Fruit fly (Drosophila melanogaster): ENCODE data around the gene ppk18.

ppk18 gene

dm6 chr2L:9763212-9763869, 7.5 kb downstream of the ppk18 start, which contains the start of the genes Taf11 and und (continued):
- TF ChIP-seq CG18011 (GFP tag; optimal IDR thresholded peaks at IDR 0.05) (no peak), Kr (GFP tag; optimal IDR thresholded peaks at IDR 0.05) (no peak), CG31388 (GFP tag; optimal IDR thresholded peaks at IDR 0.05) (no peak), CG10267 (tag; optimal IDR thresholded peaks at IDR 0.05) (peak; percentile 94), nmo (GFP tag; optimal IDR thresholded peaks at IDR 0.05) (peak; percentile 71), scrt (GFP tag; optimal IDR thresholded peaks at IDR 0.05) (no peak), fu2 (GFP tag; optimal IDR thresholded peaks at IDR 0.05) (no peak), D (optimal IDR thresholded peaks at IDR 0.05) (no peak), D (GFP tag; optimal IDR thresholded peaks at IDR 0.05) (no peak), Blimp-1 (GFP tag; optimal IDR thresholded peaks at IDR 0.05) (no peak), lov (optimal IDR thresholded peaks at IDR 0.05) (no peak), lov (GFP tag; IDR thresholded peaks at IDR 0.05) (no peak), nerfin-2 (GFP tag; IDR thresholded peaks at IDR 0.05; ENCODE audit: partially characterized antibody) (no peak), CkIIα-i1 (GFP tag; IDR thresholded peaks at IDR 0.05) (no peak), GATAe (GFP tag; conservative IDR thresholded peaks at IDR 0.05) (no peak), salm (tag; optimal IDR thresholded peaks at IDR 0.05) (no peak), Opbp (GFP tag; IDR thresholded peaks at IDR 0.05; ENCODE audit: partially characterized antibody) (0 out of 3 replicates have a peak, but pooled peaks have one; percentile 47), CG12219 (GFP tag; optimal IDR thresholded peaks at IDR 0.05) (no peak), CG2129 (GFP tag; IDR thresholded peaks at IDR 0.05; ENCODE audit: partially characterized antibody) (peak; percentile 40; the same call in 1 of the 2 replicates), CG1602 (GFP tag; optimal IDR thresholded peaks at IDR 0.05) (no peak), Hr39 (optimal IDR thresholded peaks at IDR 0.05) (no peak), Dp (GFP tag; optimal IDR thresholded peaks at IDR 0.05) (peak; percentile 37), Hsf (GFP tag; optimal IDR thresholded peaks at IDR 0.05) (no peak), Sox100B (GFP tag; optimal IDR thresholded peaks at IDR 0.05) (no peak), ERR (GFP tag; optimal IDR thresholded peaks at IDR 0.05) (no peak), ems (GFP tag; optimal IDR thresholded peaks at IDR 0.05) (no peak), CG18764 (GFP tag; optimal IDR thresholded peaks at IDR 0.05) (peak; percentile 31), btn (GFP tag; optimal IDR thresholded peaks at IDR 0.05) (no peak), maf-S (GFP tag; optimal IDR thresholded peaks at IDR 0.05) (no peak), MESR4 (GFP tag; optimal IDR thresholded peaks at IDR 0.05) (peak; percentile 71), fd3F (GFP tag; optimal IDR thresholded peaks at IDR 0.05) (no peak), CG2678 (tag; optimal IDR thresholded peaks at IDR 0.05) (peak; percentile 71), CG18619 (GFP tag; optimal IDR thresholded peaks at IDR 0.05) (peak; percentile 18), Myb (GFP tag; optimal IDR thresholded peaks at IDR 0.05) (no peak), CG1529 (GFP tag; optimal IDR thresholded peaks at IDR 0.05) (no peak), CG32532 (GFP tag; IDR thresholded peaks at IDR 0.05) (peak; percentile 44), Oaz (GFP tag; IDR thresholded peaks at IDR 0.05) (no peak), Lpt (GFP tag; optimal IDR thresholded peaks at IDR 0.05) (no peak), NC2β (GFP tag; optimal IDR thresholded peaks at IDR 0.05) (no peak), CG14014 (GFP tag; IDR thresholded peaks at IDR 0.05) (no peak), CG6689 (GFP tag; IDR thresholded peaks at IDR 0.05) (no peak), Side (GFP tag; optimal IDR thresholded peaks at IDR 0.05) (no peak), CG7786 (GFP tag; optimal IDR thresholded peaks at IDR 0.05) (no peak), dmrt11E (tag; optimal IDR thresholded peaks at IDR 0.05) (peak; percentile 15), pnt (GFP tag; optimal IDR thresholded peaks at IDR 0.05) (no peak), jing (GFP tag; optimal IDR thresholded peaks at IDR 0.05) (no peak), CG15601 (tag; optimal IDR thresholded peaks at IDR 0.05) (no peak), zen2 (GFP tag; IDR thresholded peaks at IDR 0.05; ENCODE audit: partially characterized antibody) (peak; percentile 13; the same call in 1 of the 3 replicates), Atf-2 (GFP tag; optimal IDR thresholded peaks at IDR 0.05) (no peak), CG13624 (GFP tag; optimal IDR thresholded peaks at IDR 0.05) (no peak), CG14441 (GFP tag; IDR thresholded peaks at IDR 0.05) (no peak)
